Fruit fly (Drosophila melanogaster): Measurements from ENCODE around the gene CG3225.

The CG3225 gene

DNA sequence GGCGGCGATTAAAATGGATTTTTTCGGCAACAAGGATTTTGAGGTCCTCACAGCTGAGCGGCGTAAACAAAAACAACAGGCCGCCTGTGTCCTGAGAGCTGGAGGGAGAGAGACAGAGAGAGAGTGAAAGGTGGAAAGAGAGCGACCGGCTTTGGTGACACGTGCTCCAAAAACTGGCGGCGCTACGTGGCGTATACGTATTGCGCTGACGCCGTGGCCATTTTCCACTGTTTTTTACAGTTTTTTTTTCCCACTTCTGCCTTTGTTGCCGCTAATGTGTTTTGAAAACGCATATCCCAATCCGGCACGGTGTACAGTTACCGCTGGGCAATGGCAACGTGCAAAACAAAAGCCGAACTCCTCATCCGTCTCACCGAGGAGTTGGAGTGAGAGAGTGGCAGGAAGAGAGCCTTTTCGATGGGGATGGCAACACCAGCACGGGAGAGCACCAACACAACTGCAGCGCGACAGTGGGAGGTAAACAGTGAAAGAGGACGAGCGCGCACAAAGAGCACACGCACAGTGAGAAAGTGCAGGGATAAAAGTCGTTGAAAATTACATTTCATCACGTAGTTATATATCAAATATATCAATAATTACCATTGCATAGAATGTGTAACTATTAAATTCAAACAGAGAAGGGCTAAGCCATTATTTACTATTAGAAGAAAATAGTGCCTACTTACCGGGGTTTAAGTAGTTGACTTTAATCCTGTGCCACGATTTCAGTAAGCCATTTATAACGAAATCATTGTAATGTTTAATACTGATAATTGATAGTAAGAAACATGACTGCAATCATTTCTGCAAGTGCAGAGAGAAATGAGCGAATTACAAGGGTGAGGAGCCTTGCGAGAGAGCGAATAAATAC is 2.6 kb upstream of the CG3225 start (continued):
- no peak for TF ChIP-seq lov (optimal IDR thresholded peaks at IDR 0.05)
- TF ChIP-seq lov (GFP tag; IDR thresholded peaks at IDR 0.05): 0 out of 3 replicates have a peak, but pooled peaks have one; percentile 19
- no peak for TF ChIP-seq wdn (GFP tag; IDR thresholded peaks at IDR 0.05)
- no peak for TF ChIP-seq sqz (GFP tag; optimal IDR thresholded peaks at IDR 0.05)
- TF ChIP-seq dati (GFP tag; IDR thresholded peaks at IDR 0.05): no peak
- TF ChIP-seq gsb-n (tag; optimal IDR thresholded peaks at IDR 0.05): no peak
- no peak for TF ChIP-seq cas (GFP tag; IDR thresholded peaks at IDR 0.05)
- TF ChIP-seq CG18476 (GFP tag; optimal IDR thresholded peaks at IDR 0.05): no peak
- peak; percentile 19 for TF ChIP-seq slou (GFP tag; optimal IDR thresholded peaks at IDR 0.05)
- TF ChIP-seq danr (GFP tag; IDR thresholded peaks at IDR 0.05): peak; percentile 39
- TF ChIP-seq pan (optimal IDR thresholded peaks at IDR 0.05): no peak
- TF ChIP-seq pan (GFP tag; optimal IDR thresholded peaks at IDR 0.05 in 1 of 2, IDR thresholded peaks at IDR 0.05 in 1 of 2): peak in 1 of 2 experiments; percentile 16
- no peak for TF ChIP-seq Sry-β (GFP tag; optimal IDR thresholded peaks at IDR 0.05)
- TF ChIP-seq mirr (GFP tag; optimal IDR thresholded peaks at IDR 0.05): no peak
- TF ChIP-seq CG14050 (GFP tag; IDR thresholded peaks at IDR 0.05): no peak; the same call in 2 of the 3 replicates
- TF ChIP-seq CG18599 (GFP tag; optimal IDR thresholded peaks at IDR 0.05): no peak
- no peak for TF ChIP-seq Poxn (GFP tag; IDR thresholded peaks at IDR 0.05)
- TF ChIP-seq Dip3 (GFP tag; optimal IDR thresholded peaks at IDR 0.05): peak; percentile 21
- peak; percentile 15 for TF ChIP-seq CG8281 (tag; optimal IDR thresholded peaks at IDR 0.05)
- TF ChIP-seq insv (GFP tag; optimal IDR thresholded peaks at IDR 0.05): peak in 1 of 2 experiments; percentile 5
- no peak for TF ChIP-seq CG15601 (tag; optimal IDR thresholded peaks at IDR 0.05)
- TF ChIP-seq prd (optimal IDR thresholded peaks at IDR 0.05): no peak
- TF ChIP-seq prd (GFP tag; IDR thresholded peaks at IDR 0.05): peak; percentile 77
- no peak for TF ChIP-seq gcm2 (GFP tag; optimal IDR thresholded peaks at IDR 0.05)
- TF ChIP-seq CG6689 (GFP tag; IDR thresholded peaks at IDR 0.05): peak; percentile 65
- TF ChIP-seq pita (GFP tag; optimal IDR thresholded peaks at IDR 0.05): no peak
- peak; percentile 57 for TF ChIP-seq Oli (tag; optimal IDR thresholded peaks at IDR 0.05)

DNA sequence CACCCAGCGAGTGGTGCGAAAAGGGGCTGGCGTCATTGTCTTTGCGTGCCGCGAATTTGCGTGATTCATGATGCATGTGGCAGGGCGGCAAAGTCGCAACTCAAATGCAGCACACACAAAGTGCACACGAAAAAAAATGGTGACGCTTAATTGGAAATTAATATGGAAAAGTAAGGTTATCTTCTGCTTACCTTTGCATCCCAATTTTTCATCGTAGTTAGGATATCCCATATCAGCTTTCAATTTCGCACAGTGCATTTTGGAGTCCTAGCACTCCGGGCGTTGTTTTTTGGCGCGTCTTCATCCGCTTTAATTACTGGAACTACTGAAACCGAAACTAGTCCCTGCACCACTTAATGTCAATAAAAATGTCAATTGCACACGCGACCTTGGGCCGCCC is 1.9 kb upstream of the CG3225 start:
- TF ChIP-seq CG2120 (GFP tag; optimal IDR thresholded peaks at IDR 0.05) (peak; percentile 23), prd (optimal IDR thresholded peaks at IDR 0.05) (no peak), prd (GFP tag; IDR thresholded peaks at IDR 0.05) (0 out of 3 replicates have a peak, but pooled peaks have one; percentile 21), CG3847 (GFP tag; IDR thresholded peaks at IDR 0.05) (no peak), CG2678 (tag; optimal IDR thresholded peaks at IDR 0.05) (no peak), Med (GFP tag) (peak; percentile 53), CG42726 (GFP tag; IDR thresholded peaks at IDR 0.05; ENCODE audit: partially characterized antibody) (no peak), row (GFP tag; IDR thresholded peaks at IDR 0.05) (0 out of 3 replicates have a peak, but pooled peaks have one; percentile 7), CG6254 (GFP tag; optimal IDR thresholded peaks at IDR 0.05) (no peak), Sox102F (GFP tag; optimal IDR thresholded peaks at IDR 0.05) (no peak), abd-A (tag; optimal IDR thresholded peaks at IDR 0.05) (no peak), CG11696 (GFP tag; IDR thresholded peaks at IDR 0.05) (no peak), zfh1 (GFP tag; IDR thresholded peaks at IDR 0.05) (0 out of 3 replicates have a peak, but pooled peaks have one; percentile 22), ranshi (GFP tag; IDR thresholded peaks at IDR 0.05) (0 out of 2 replicates have a peak, but pooled peaks have one; percentile 37), lmd (GFP tag; IDR thresholded peaks at IDR 0.05) (no peak), ci (GFP tag; IDR thresholded peaks at IDR 0.05) (peak; percentile 11; the same call in 1 of the 3 replicates), vnd (GFP tag; IDR thresholded peaks at IDR 0.05; ENCODE audit: partially characterized antibody) (no peak), mld (GFP tag; IDR thresholded peaks at IDR 0.05; ENCODE audit: partially characterized antibody) (no peak), CG2129 (GFP tag; IDR thresholded peaks at IDR 0.05; ENCODE audit: partially characterized antibody) (no peak)

Data from whole organism, embryonic.